Worm (Caenorhabditis elegans) whole organism, late embryonic: ENCODE measurements around the gene F54D5.15.
A peak's percentile ranks its signal among the peaks of the same experiment; 100 is the strongest.

ENCODE experiments used
- C38D4.7 ChIP-seq: fragments of 200-800 bp; sonication (Bioruptor generic); optimal IDR thresholded peaks from 2 replicates; lab custom pipeline; 2018; ENCODE audit warnings: mild to moderate bottlenecking, missing genetic modification characterization, moderate library complexity, missing compliant biosample characterization
- F13H6.1 ChIP-seq: sonication (generic microtip); optimal IDR thresholded peaks from 2 replicates; lab custom pipeline; 2016; ENCODE audit warnings: missing genetic modification characterization, missing compliant biosample characterization
- K02D7.2 ChIP-seq: sonication (generic microtip); optimal IDR thresholded peaks from 2 replicates; lab custom pipeline; 2017; ENCODE audit warnings: mild to moderate bottlenecking, missing genetic modification characterization, missing compliant biosample characterization
- K09A11.1 ChIP-seq: sonication (generic microtip); optimal IDR thresholded peaks from 2 replicates; lab custom pipeline; 2017; ENCODE audit warnings: antibody characterized with exemption, mild to moderate bottlenecking, missing genetic modification characterization, missing compliant biosample characterization; ENCODE audit not compliant: insufficient read depth
- ceh-14 ChIP-seq: sonication (generic microtip); optimal IDR thresholded peaks from 2 replicates; lab custom pipeline; 2016; ENCODE audit warnings: missing genotype, missing genetic modification characterization, missing compliant biosample characterization
- ceh-19 ChIP-seq: fragments of 200-800 bp; sonication (Bioruptor generic); optimal IDR thresholded peaks from 2 replicates; lab custom pipeline; 2018; ENCODE audit warnings: mild to moderate bottlenecking, missing genetic modification characterization, missing compliant biosample characterization
- ceh-2 ChIP-seq: sonication (generic microtip); optimal IDR thresholded peaks from 2 replicates; lab custom pipeline; 2016; ENCODE audit warnings: missing genotype, missing genetic modification characterization, missing compliant biosample characterization
- ceh-22 ChIP-seq: sonication (generic microtip); optimal IDR thresholded peaks from 2 replicates; lab custom pipeline; 2017; ENCODE audit warnings: missing biosample characterization, missing genetic modification characterization
- ceh-24 ChIP-seq: sonication (generic microtip); optimal IDR thresholded peaks from 2 replicates; lab custom pipeline; 2016; ENCODE audit warnings: mild to moderate bottlenecking, missing genetic modification characterization, missing compliant biosample characterization
- ceh-30 ChIP-seq: fragments of 150-350 bp; optimal IDR thresholded peaks from 2 replicates; lab custom pipeline; 2014; ENCODE audit warnings: missing biosample characterization, missing genetic modification characterization
- ceh-31 ChIP-seq: sonication (generic microtip); optimal IDR thresholded peaks from 2 replicates; lab custom pipeline; 2016; ENCODE audit warnings: missing genetic modification characterization, missing compliant biosample characterization
- ceh-34 ChIP-seq: sonication (generic microtip); optimal IDR thresholded peaks from 2 replicates; lab custom pipeline; 2016; ENCODE audit warnings: mild to moderate bottlenecking, missing genetic modification characterization, missing compliant biosample characterization
- ceh-45 ChIP-seq: fragments of 200-800 bp; sonication (Bioruptor generic); IDR thresholded peaks from 2 replicates; pipeline ENCODE4 v1.3.6; 2022; ENCODE audit warnings: missing genetic modification reagents, missing genetic modification characterization, missing compliant biosample characterization
- ceh-48 ChIP-seq: sonication (generic microtip); optimal IDR thresholded peaks from 2 replicates; lab custom pipeline; 2016; ENCODE audit warnings: missing genetic modification characterization, inconsistent platforms, missing compliant biosample characterization
- ceh-6 ChIP-seq: fragments of 200-800 bp; sonication (Bioruptor generic); optimal IDR thresholded peaks from 2 replicates; lab custom pipeline; 2018; ENCODE audit warnings: mild to moderate bottlenecking, missing genetic modification characterization, missing compliant biosample characterization
- ceh-9 ChIP-seq: sonication (generic microtip); optimal IDR thresholded peaks from 2 replicates; lab custom pipeline; 2016; ENCODE audit warnings: mild to moderate bottlenecking, missing genetic modification characterization, inconsistent platforms, missing compliant biosample characterization
- dve-1 ChIP-seq: sonication (generic microtip); optimal IDR thresholded peaks from 2 replicates; lab custom pipeline; 2017; ENCODE audit warnings: antibody characterized with exemption, mild to moderate bottlenecking, missing genetic modification characterization, missing compliant biosample characterization
- elt-2 ChIP-seq: sonication (generic microtip); optimal IDR thresholded peaks from 2 replicates; lab custom pipeline; 2016; ENCODE audit warnings: missing genetic modification reagents, missing genetic modification characterization, missing compliant biosample characterization
- elt-4 ChIP-seq: sonication (generic microtip); optimal IDR thresholded peaks from 2 replicates; lab custom pipeline; 2016; ENCODE audit warnings: missing genetic modification characterization, missing compliant biosample characterization
- fax-1 ChIP-seq: sonication (generic microtip); optimal IDR thresholded peaks from 2 replicates; lab custom pipeline; 2016; ENCODE audit warnings: missing genotype, missing genetic modification characterization, missing compliant biosample characterization
- fkh-6 ChIP-seq: sonication (generic microtip); optimal IDR thresholded peaks from 2 replicates; lab custom pipeline; 2016; ENCODE audit warnings: missing genetic modification characterization, missing compliant biosample characterization
- gmeb-2 ChIP-seq: sonication (generic microtip); optimal IDR thresholded peaks from 2 replicates; lab custom pipeline; 2016; ENCODE audit warnings: missing genetic modification characterization, inconsistent platforms, missing compliant biosample characterization
- hlh-30 ChIP-seq: sonication (generic microtip); optimal IDR thresholded peaks from 2 replicates; lab custom pipeline; 2017; ENCODE audit warnings: antibody characterized with exemption, missing genetic modification characterization, missing compliant biosample characterization; ENCODE audit not compliant: insufficient read depth
- lim-6 ChIP-seq: sonication (generic microtip); optimal IDR thresholded peaks from 2 replicates; lab custom pipeline; 2016; ENCODE audit warnings: missing genetic modification characterization, missing compliant biosample characterization
- madf-2 ChIP-seq: sonication (generic microtip); optimal IDR thresholded peaks from 2 replicates; lab custom pipeline; 2017; ENCODE audit warnings: missing genetic modification characterization, missing compliant biosample characterization
- nfya-1 ChIP-seq: sonication (generic microtip); optimal IDR thresholded peaks from 2 replicates; lab custom pipeline; 2017; ENCODE audit warnings: missing genetic modification characterization, mild to moderate bottlenecking, missing compliant biosample characterization, antibody characterized with exemption, moderate library complexity
- nhr-11 ChIP-seq: fragments of 150-350 bp; optimal IDR thresholded peaks from 2 replicates; lab custom pipeline; 2014; ENCODE audit warnings: missing biosample characterization, missing genetic modification characterization
- nhr-232 ChIP-seq: sonication (generic microtip); optimal IDR thresholded peaks from 2 replicates; lab custom pipeline; 2016; ENCODE audit warnings: missing genetic modification characterization, missing compliant biosample characterization
- npax-4 ChIP-seq: sonication (generic microtip); optimal IDR thresholded peaks from 2 replicates; lab custom pipeline; 2016; ENCODE audit warnings: missing genetic modification characterization, missing compliant biosample characterization
- odd-2 ChIP-seq: sonication (generic microtip); optimal IDR thresholded peaks from 2 replicates; lab custom pipeline; 2017; ENCODE audit warnings: antibody characterized with exemption, mild to moderate bottlenecking, missing genetic modification characterization, missing compliant biosample characterization
- pag-3 ChIP-seq: sonication (generic microtip); optimal IDR thresholded peaks from 2 replicates; lab custom pipeline; 2016; ENCODE audit warnings: missing compliant biosample characterization, missing genetic modification characterization, borderline replicate concordance
- pax-1 ChIP-seq: fragments of 150-350 bp; optimal IDR thresholded peaks from 2 replicates; lab custom pipeline; 2014; ENCODE audit warnings: missing biosample characterization, missing genetic modification characterization
- pha-2 ChIP-seq: sonication (generic microtip); optimal IDR thresholded peaks from 2 replicates; lab custom pipeline; 2017; ENCODE audit warnings: mild to moderate bottlenecking, missing genetic modification characterization, missing compliant biosample characterization
- ref-2 ChIP-seq: sonication (generic microtip); optimal IDR thresholded peaks from 2 replicates; lab custom pipeline; 2016; ENCODE audit warnings: missing genetic modification characterization, missing compliant biosample characterization
- rnt-1 ChIP-seq: sonication (generic microtip); optimal IDR thresholded peaks from 2 replicates; lab custom pipeline; 2016; ENCODE audit warnings: missing genetic modification characterization, missing compliant biosample characterization
- syd-9 ChIP-seq: sonication (generic microtip); optimal IDR thresholded peaks from 2 replicates; lab custom pipeline; 2016; ENCODE audit warnings: mild to moderate bottlenecking, missing genetic modification characterization, moderate library complexity, missing compliant biosample characterization
- tbx-2 ChIP-seq: sonication (generic microtip); optimal IDR thresholded peaks from 2 replicates; lab custom pipeline; 2016; ENCODE audit warnings: missing genetic modification characterization, missing compliant biosample characterization
- tbx-7 ChIP-seq: sonication (generic microtip); optimal IDR thresholded peaks from 2 replicates; lab custom pipeline; 2016; ENCODE audit warnings: missing genotype, missing genetic modification characterization, missing compliant biosample characterization
- ttx-3 ChIP-seq: sonication (generic microtip); optimal IDR thresholded peaks from 2 replicates; lab custom pipeline; 2016; ENCODE audit warnings: missing genetic modification reagents, missing genetic modification characterization, missing compliant biosample characterization
- unc-3 ChIP-seq, 2 experiments: fragments of 200-800 bp in 1 of 2; sonication (Bioruptor generic) in 1 of 2; sonication (generic microtip) in 1 of 2; conservative IDR thresholded peaks in 1 of 2; optimal IDR thresholded peaks in 1 of 2; 2 replicates each; pipeline versions ENCODE4 v1.3.6 to Lab custom; 2016 to 2022; ENCODE audit warnings: missing compliant biosample characterization in 2 of 2, missing genetic modification characterization in 2 of 2, missing genetic modification reagents in 1 of 2
- unc-55 ChIP-seq: sonication (generic microtip); optimal IDR thresholded peaks from 2 replicates; lab custom pipeline; 2017; ENCODE audit warnings: missing biosample characterization, missing genetic modification reagents, missing genetic modification characterization
- ztf-16 ChIP-seq: sonication (generic microtip); optimal IDR thresholded peaks from 2 replicates; lab custom pipeline; 2017; ENCODE audit warnings: missing genetic modification characterization, missing compliant biosample characterization

F54D5.15 gene

DNA sequence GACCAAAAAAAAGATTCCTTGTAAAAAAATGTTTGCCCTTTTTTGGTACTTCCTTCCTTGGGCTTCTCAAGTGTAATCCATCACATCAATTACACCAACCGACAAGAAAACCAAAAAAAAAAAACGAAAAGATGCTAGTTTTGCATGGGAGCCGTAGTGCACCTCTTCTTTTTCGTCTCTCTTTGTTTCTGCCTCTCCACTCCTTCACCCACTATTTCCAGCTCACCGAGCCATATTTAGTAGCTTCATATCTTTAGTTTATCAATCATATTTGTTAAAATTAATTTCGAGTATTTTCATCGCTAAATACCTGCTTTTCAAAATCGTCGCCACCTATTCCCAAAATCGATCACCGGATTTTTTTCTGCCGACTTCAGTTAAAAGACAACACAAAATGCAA lies 36.7 kb upstream of the F54D5.15 start, which contains the start of gene F07A11.4:
TSS of gene F07A11.4 (plus strand) at position 301 of the 400 bp plus-strand sequence.
- TF ChIP-seq rnt-1 (tag; lab: Kevin White, UChicago), result no peak
- TF ChIP-seq lim-6 (tag; lab: Kevin White, UChicago), result no peak
- no peak for TF ChIP-seq K02D7.2 (tag; lab: Kevin White, UChicago)
- TF ChIP-seq ceh-30 (tag; lab: Kevin White, UChicago), result no peak
- TF ChIP-seq ceh-6 (GFP tag; lab: Kevin White, UChicago), result no peak
- TF ChIP-seq nhr-232 (tag; lab: Kevin White, UChicago), result no peak
- TF ChIP-seq ceh-19 (GFP tag; lab: Kevin White, UChicago), result no peak
- TF ChIP-seq ceh-48 (tag; lab: Kevin White, UChicago), result no peak
- no peak for TF ChIP-seq ceh-9 (tag; lab: Kevin White, UChicago)
- TF ChIP-seq pag-3 (tag; lab: Kevin White, UChicago), result no peak
- no peak for TF ChIP-seq pha-2 (tag; lab: Kevin White, UChicago)
- no peak for TF ChIP-seq gmeb-2
- no peak for TF ChIP-seq C38D4.7 (GFP tag; lab: Kevin White, UChicago)
- TF ChIP-seq ref-2 (tag; lab: Kevin White, UChicago), result no peak
- TF ChIP-seq nhr-11 (tag; lab: Kevin White, UChicago), result no peak
- TF ChIP-seq fax-1 (tag; lab: Kevin White, UChicago), result no peak
- TF ChIP-seq ceh-2 (tag; lab: Kevin White, UChicago), result no peak
- TF ChIP-seq npax-4 (tag; lab: Kevin White, UChicago), result no peak
- no peak for TF ChIP-seq tbx-2 (tag; lab: Kevin White, UChicago)

DNA sequence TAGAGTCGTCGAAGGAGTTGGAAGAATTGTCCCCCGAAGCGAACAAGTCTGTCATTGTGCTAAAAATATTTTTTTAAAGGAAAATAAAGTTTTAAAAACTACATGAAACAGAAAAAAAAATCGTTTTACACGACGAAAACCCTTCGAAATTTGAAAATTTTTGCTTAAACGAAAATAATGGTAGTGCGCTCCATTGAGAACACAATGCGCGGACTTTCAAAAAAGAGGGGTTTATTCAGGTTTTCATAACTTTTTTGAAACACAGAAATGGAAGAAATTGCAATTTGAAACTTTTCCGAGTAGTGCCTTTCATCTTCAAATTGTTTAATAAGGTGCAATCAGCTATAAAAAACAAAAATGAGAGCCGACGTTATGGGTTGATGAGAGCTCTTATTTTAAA lies 35.7 kb upstream of the F54D5.15 start, which contains the start of gene npp-5:
TSS of gene npp-5 (minus strand) at position 59 of the 400 bp plus-strand sequence.
- TF ChIP-seq gmeb-2 (no peak), elt-2 (tag; lab: Kevin White, UChicago) (peak; percentile 3)

ce11 chrII:11596157-11596740 lies 32.2 kb upstream of the F54D5.15 start:
- TF ChIP-seq ceh-24 (tag; lab: Kevin White, UChicago), result no peak
- TF ChIP-seq elt-2 (tag; lab: Kevin White, UChicago), result peak; percentile 49
- TF ChIP-seq, all 69 proteins: peak for 1

DNA sequence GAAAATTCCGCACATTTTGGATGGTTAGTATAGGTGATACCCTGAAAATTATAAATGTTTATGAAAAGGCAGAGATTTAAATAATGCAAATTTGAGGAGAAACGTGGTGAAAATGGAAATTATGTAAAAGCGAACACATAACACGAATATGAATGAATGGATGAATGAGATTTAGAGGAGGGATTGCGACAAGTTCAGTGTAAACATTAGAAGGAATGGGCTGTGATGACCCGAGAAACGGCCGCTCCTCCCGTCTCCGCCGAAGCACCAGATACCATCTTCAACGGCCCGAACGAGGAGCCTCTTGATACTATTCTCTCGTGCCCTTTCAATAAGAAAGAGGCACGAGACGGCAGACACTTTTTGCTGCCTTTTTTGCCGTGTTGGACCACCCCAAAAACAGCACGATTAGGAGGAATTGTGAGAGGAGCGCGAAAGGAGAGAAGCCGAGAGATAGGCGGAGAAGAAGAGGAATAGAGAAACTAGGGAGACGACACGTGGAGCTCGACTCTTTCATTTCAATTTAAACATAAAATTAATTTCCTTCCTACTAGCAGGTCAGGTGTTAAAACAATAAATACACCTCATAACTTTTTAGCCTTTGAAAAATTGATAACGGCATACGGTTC lies 31.5 kb upstream of the F54D5.15 start, which contains the start of gene gfat-1:
TSS of gene gfat-1 (minus strand) at position 51 of the 629 bp plus-strand sequence.
- TF ChIP-seq ceh-31 (tag; lab: Kevin White, UChicago) (peak; percentile 14), ceh-30 (tag; lab: Kevin White, UChicago) (no peak), K09A11.1 (no peak), syd-9 (tag; lab: Kevin White, UChicago) (no peak), fkh-6 (no peak), hlh-30 (tag; lab: Kevin White, UChicago) (peak; percentile 16), F13H6.1 (no peak), ceh-22 (tag; lab: Kevin White, UChicago) (no peak), pax-1 (tag; lab: Kevin White, UChicago) (no peak), nfya-1 (tag; lab: Kevin White, UChicago) (peak; percentile 15), tbx-2 (tag; lab: Kevin White, UChicago) (peak; percentile 33), ceh-34 (tag; lab: Kevin White, UChicago) (no peak)

DNA sequence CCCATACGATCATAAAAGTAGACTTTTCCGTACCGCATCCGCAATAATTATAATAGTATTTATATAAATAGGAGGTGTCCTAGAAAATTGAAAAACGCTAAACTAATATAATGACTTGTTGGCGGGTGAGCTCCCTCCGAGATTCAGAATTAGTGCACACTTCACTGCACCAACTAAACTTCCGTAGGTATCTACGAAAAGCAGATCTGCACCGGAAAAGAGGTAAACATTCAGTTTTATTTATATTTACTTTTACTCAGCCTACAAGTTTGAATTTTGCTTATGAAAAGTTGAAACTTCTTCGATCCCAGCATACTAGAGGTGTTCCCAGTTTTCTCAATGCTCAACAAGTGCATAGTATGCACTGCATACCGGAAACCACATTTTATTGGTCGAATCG lies 28.0 kb upstream of the F54D5.15 start, which contains the start of gene F07A11.1:
TSS of gene F07A11.1 (minus strand) at position 101 of the 400 bp plus-strand sequence.
- TF ChIP-seq unc-3 (GFP tag; conservative IDR thresholded peaks at IDR 0.05; lab: Robert Waterston, UW), result no peak
- TF ChIP-seq unc-3 (tag; optimal IDR thresholded peaks at IDR 0.05; lab: Kevin White, UChicago), result no peak
- no peak for TF ChIP-seq elt-4 (tag; lab: Kevin White, UChicago)
- TF ChIP-seq dve-1, result no peak
- TF ChIP-seq ttx-3, result no peak
- TF ChIP-seq ztf-16 (tag; lab: Kevin White, UChicago), result no peak
- no peak for TF ChIP-seq ceh-2 (tag; lab: Kevin White, UChicago)
- no peak for TF ChIP-seq odd-2 (tag; lab: Kevin White, UChicago)
- TF ChIP-seq lim-6 (tag; lab: Kevin White, UChicago), result no peak
- no peak for TF ChIP-seq ceh-45 (GFP tag; lab: Robert Waterston, UW)
- no peak for TF ChIP-seq unc-55 (GFP tag; lab: Kevin White, UChicago)
- TF ChIP-seq madf-2 (tag; lab: Kevin White, UChicago), result no peak
- no peak for TF ChIP-seq nfya-1 (tag; lab: Kevin White, UChicago)
- TF ChIP-seq ceh-14 (tag; lab: Kevin White, UChicago), result no peak
- no peak for TF ChIP-seq ceh-22 (tag; lab: Kevin White, UChicago)
- no peak for TF ChIP-seq hlh-30 (tag; lab: Kevin White, UChicago)
- no peak for TF ChIP-seq tbx-7
